Worm (Caenorhabditis elegans): ENCODE results near the gene T05H4.11.

T05H4.11 gene

DNA sequence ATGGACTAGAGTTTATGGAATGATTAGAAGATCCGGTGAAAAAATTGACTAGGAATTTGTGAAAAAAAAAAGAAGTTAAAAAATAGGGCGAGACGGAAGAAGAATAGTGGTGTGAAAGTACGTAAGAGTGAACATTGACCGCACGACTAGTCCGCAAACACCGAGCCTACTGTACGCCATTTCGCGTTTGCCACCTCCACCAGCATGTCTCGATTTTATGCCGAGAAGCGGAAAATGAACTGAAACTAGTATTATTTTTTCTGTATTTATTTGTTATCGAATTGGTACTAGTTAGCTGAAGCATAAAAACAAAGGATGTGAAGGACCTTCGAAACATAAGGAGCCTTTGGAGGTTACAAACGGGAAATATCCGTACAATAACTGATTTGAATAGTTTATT, 1.4 kb upstream of the T05H4.11 start:
- TF ChIP-seq vab-7 (GFP tag; IDR thresholded peaks at IDR 0.05) (no peak), egl-43 (GFP tag; IDR thresholded peaks at IDR 0.05) (no peak), F37D6.2 (tag; optimal IDR thresholded peaks at IDR 0.05) (no peak), zfp-2 (tag; optimal IDR thresholded peaks at IDR 0.05) (no peak), dpl-1 (GFP tag; optimal IDR thresholded peaks at IDR 0.05) (peak; percentile 52), snpc-4 (tag; optimal IDR thresholded peaks at IDR 0.05) (no peak), lin-13 (GFP tag; optimal IDR thresholded peaks at IDR 0.05) (no peak), zip-2 (tag; optimal IDR thresholded peaks at IDR 0.05) (no peak), nhr-41 (GFP tag; IDR thresholded peaks at IDR 0.05) (no peak), tra-1 (GFP tag; IDR thresholded peaks at IDR 0.05) (no peak), ztf-7 (tag; optimal IDR thresholded peaks at IDR 0.05) (no peak), unc-62 (GFP tag; optimal IDR thresholded peaks at IDR 0.05 in 1 of 2) (no peak), unc-62 (tag; optimal IDR thresholded peaks at IDR 0.05) (no peak), hlh-30 (tag; optimal IDR thresholded peaks at IDR 0.05; ENCODE audit: insufficient read depth) (peak; percentile 28), daf-8 (GFP tag; IDR thresholded peaks at IDR 0.05) (no peak), mxl-3 (GFP tag; optimal IDR thresholded peaks at IDR 0.05) (no peak), cey-2 (tag; optimal IDR thresholded peaks at IDR 0.05; ENCODE audit: borderline replicate concordance, insufficient read depth) (no peak), pha-4 (GFP tag; IDR thresholded peaks at IDR 0.05) (no peak), pha-4 (tag; optimal IDR thresholded peaks at IDR 0.05) (no peak), nhr-102 (tag; optimal IDR thresholded peaks at IDR 0.05) (no peak), nhr-111 (GFP tag; optimal IDR thresholded peaks at IDR 0.05) (no peak), arid-1 (GFP tag; conservative IDR thresholded peaks at IDR 0.05) (no peak), dmd-6 (GFP tag; IDR thresholded peaks at IDR 0.05) (0 out of 2 replicates have a peak, but pooled peaks have one; percentile 12), nhr-42 (GFP tag; IDR thresholded peaks at IDR 0.05) (no peak), hlh-11 (tag; optimal IDR thresholded peaks at IDR 0.05) (peak; percentile 20), hmg-1.1 (GFP tag; IDR thresholded peaks at IDR 0.05) (no peak), set-16 (GFP tag; IDR thresholded peaks at IDR 0.05) (no peak), ceh-82 (tag; optimal IDR thresholded peaks at IDR 0.05) (no peak), lin-15B (tag; optimal IDR thresholded peaks at IDR 0.05) (no peak), attf-4 (tag; optimal IDR thresholded peaks at IDR 0.05) (no peak), mes-2 (tag; optimal IDR thresholded peaks at IDR 0.05; ENCODE audit: poor library complexity, severe bottlenecking) (peak; percentile 76), ceh-44 (GFP tag; IDR thresholded peaks at IDR 0.05) (no peak), D1046.2 (GFP tag; IDR thresholded peaks at IDR 0.05) (no peak), dmd-8 (GFP tag; IDR thresholded peaks at IDR 0.05) (no peak), nhr-6 (tag; optimal IDR thresholded peaks at IDR 0.05) (peak; percentile 44), F26F4.8 (GFP tag; conservative IDR thresholded peaks at IDR 0.05) (no peak), lin-38 (GFP tag; IDR thresholded peaks at IDR 0.05) (peak; percentile 57), lin-29 (GFP tag; IDR thresholded peaks at IDR 0.05) (no peak), ceh-32 (tag; optimal IDR thresholded peaks at IDR 0.05; ENCODE audit: poor library complexity) (no peak), Y75B8A.6 (GFP tag; IDR thresholded peaks at IDR 0.05) (no peak), T20F7.1 (GFP tag; optimal IDR thresholded peaks at IDR 0.05) (no peak), ctbp-1 (GFP tag; IDR thresholded peaks at IDR 0.05) (no peak), mep-1 (tag; optimal IDR thresholded peaks at IDR 0.05) (peak; percentile 43), nhr-237 (tag; optimal IDR thresholded peaks at IDR 0.05) (no peak), unc-130 (GFP tag; optimal IDR thresholded peaks at IDR 0.05) (no peak), mxl-2 (GFP tag; conservative IDR thresholded peaks at IDR 0.05) (no peak), madf-5 (GFP tag; IDR thresholded peaks at IDR 0.05) (no peak), lim-7 (GFP tag; IDR thresholded peaks at IDR 0.05) (no peak), lsy-2 (tag; optimal IDR thresholded peaks at IDR 0.05) (peak in 1 of 2 experiments; percentile 76), daf-16 (GFP tag; optimal IDR thresholded peaks at IDR 0.05) (no peak), daf-16 (tag; optimal IDR thresholded peaks at IDR 0.05) (peak; percentile 25), ama-1 (optimal IDR thresholded peaks at IDR 0.05) (peak; percentile 78), nhr-48 (tag; optimal IDR thresholded peaks at IDR 0.05) (no peak)

Data from whole organism, L4 larva.